Worm (Caenorhabditis elegans) whole organism, young adult: Measurements from ENCODE around the gene H38K22.6.

Experiments
- B0019.2 ChIP-seq: fragments of 200-800 bp; sonication (Bioruptor generic); conservative IDR thresholded peaks from 2 replicates; pipeline ENCODE4 v1.3.6; 2022; ENCODE audit warnings: missing genetic modification reagents, missing genetic modification characterization, missing compliant biosample characterization
- egl-44 ChIP-seq: fragments of 200-800 bp; sonication (Bioruptor generic); IDR thresholded peaks from 2 replicates; pipeline ENCODE4 v1.3.6; 2022; ENCODE audit warnings: missing genetic modification reagents, missing genetic modification characterization, missing compliant biosample characterization
- lin-26 ChIP-seq: fragments of 200-800 bp; sonication (Bioruptor generic); IDR thresholded peaks from 2 replicates; pipeline ENCODE4 v1.3.6; 2022; ENCODE audit warnings: missing genetic modification reagents, missing genetic modification characterization, missing compliant biosample characterization
- madf-10 ChIP-seq: sonication (generic microtip); optimal IDR thresholded peaks from 2 replicates; lab custom pipeline; 2016; ENCODE audit warnings: mild to moderate bottlenecking, missing genetic modification characterization, missing compliant biosample characterization
- snpc-3.4 ChIP-seq: sonication (generic microtip); optimal IDR thresholded peaks from 2 replicates; lab custom pipeline; 2017; ENCODE audit warnings: missing genetic modification characterization, mild to moderate bottlenecking, missing compliant biosample characterization, antibody characterized with exemption, moderate library complexity, missing genotype, missing genetic modification reagents
- snpc-4 ChIP-seq, 5 experiments: fragments of 150-350 bp in 1 of 5; sonication (generic microtip) in 4 of 5; optimal IDR thresholded peaks; 2 replicates each; lab custom pipeline; 2014 to 2018; ENCODE audit warnings: missing genetic modification characterization in 5 of 5, missing biosample characterization in 3 of 5, antibody characterized with exemption in 2 of 5, mild to moderate bottlenecking in 2 of 5, missing compliant biosample characterization in 2 of 5, missing genotype in 2 of 5, moderate library complexity in 2 of 5, missing genetic modification reagents in 1 of 5
- sptf-2 ChIP-seq: fragments of 200-800 bp; sonication (Bioruptor generic); optimal IDR thresholded peaks from 2 replicates; lab custom pipeline; 2018; ENCODE audit warnings: mild to moderate bottlenecking, missing genetic modification characterization, missing compliant biosample characterization
- unc-62 ChIP-seq: fragments of 150-350 bp; optimal IDR thresholded peaks from 2 replicates; lab custom pipeline; 2014; ENCODE audit warnings: missing biosample characterization, missing genetic modification reagents, missing genetic modification characterization
- ztf-6 ChIP-seq: fragments of 200-800 bp; sonication (Bioruptor generic); IDR thresholded peaks from 2 replicates; pipeline ENCODE4 v1.3.6; 2022; ENCODE audit warnings: missing genetic modification reagents, missing genetic modification characterization, missing compliant biosample characterization

DNA sequence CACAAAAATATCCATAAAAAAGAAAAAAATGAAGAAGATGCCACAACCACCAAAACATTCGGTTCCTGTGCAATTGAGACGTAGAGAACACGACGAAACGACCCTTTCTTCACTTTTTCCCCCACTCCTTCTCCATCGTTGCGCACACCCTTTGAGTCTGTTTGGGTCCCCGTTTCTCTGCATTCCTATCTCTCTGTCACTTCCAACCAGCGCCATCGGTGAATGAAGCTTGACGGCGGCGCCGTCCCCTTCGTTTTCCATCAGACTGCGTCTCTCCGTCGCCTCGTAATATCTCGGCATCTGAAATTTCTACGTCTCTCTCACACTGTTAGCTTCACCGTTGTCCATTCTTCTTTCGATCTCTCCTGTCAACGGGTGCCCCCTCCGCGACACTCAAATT, 15.4 kb downstream of the H38K22.6 start:
- TF ChIP-seq lin-26 (GFP tag; lab: Robert Waterston, UW) (no peak), B0019.2 (no peak), egl-44 (no peak), snpc-3.4 (tag; lab: Kevin White, UChicago) (no peak), unc-62 (no peak), madf-10 (no peak), ztf-6 (GFP tag; lab: Robert Waterston, UW) (no peak), snpc-4 (GFP tag; optimal IDR thresholded peaks at IDR 0.05; lab: Kevin White, UChicago) (no peak), snpc-4 (tag; optimal IDR thresholded peaks at IDR 0.05; lab: Kevin White, UChicago) (no peak), sptf-2 (GFP tag; lab: Kevin White, UChicago) (no peak)
